Worm (Caenorhabditis elegans) whole organism, L2 larva: ENCODE measurements around the gene ceh-27.

ENCODE experiments used
- ceh-16 ChIP-seq: fragments of 150-350 bp; optimal IDR thresholded peaks from 2 replicates; lab custom pipeline; 2014; ENCODE audit warnings: missing biosample characterization, missing genetic modification characterization
- nhr-12 ChIP-seq: fragments of 150-350 bp; optimal IDR thresholded peaks from 2 replicates; lab custom pipeline; 2014; ENCODE audit warnings: missing biosample characterization, missing genetic modification characterization
- nhr-21 ChIP-seq: fragments of 150-350 bp; optimal IDR thresholded peaks from 2 replicates; lab custom pipeline; 2014; ENCODE audit warnings: missing biosample characterization, missing genetic modification characterization
- unc-55 ChIP-seq: fragments of 150-350 bp; sonication (generic microtip); optimal IDR thresholded peaks from 3 replicates; lab custom pipeline; 2014; ENCODE audit warnings: missing biosample characterization, missing genetic modification reagents, missing genetic modification characterization
- ztf-11 ChIP-seq: sonication (generic microtip); optimal IDR thresholded peaks from 2 replicates; lab custom pipeline; 2017; ENCODE audit warnings: missing biosample characterization, missing genetic modification characterization

DNA sequence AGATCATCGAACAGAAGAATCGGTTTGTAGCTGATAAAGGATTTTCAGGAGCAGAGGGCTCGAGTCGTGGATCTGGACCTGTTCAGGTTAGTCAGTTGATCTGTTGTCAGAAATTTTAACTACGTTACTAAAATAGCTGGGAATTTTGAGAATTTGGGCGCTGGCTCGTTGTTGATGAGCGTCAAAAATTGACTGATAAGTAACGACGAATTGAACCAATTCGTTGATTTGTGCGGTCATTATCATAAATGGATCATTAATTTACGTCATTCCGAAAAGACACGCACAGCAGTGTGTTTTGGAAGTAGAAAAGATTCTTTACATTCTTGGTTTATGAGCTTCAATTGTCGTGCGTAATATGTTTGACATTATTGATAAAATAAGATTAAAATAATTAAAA is 17.1 kb downstream of the ceh-27 start:
- TF ChIP-seq ztf-11 (tag; lab: Kevin White, UChicago) (no peak), unc-55 (GFP tag; lab: Kevin White, UChicago) (no peak), ceh-16 (tag; lab: Kevin White, UChicago) (no peak), nhr-12 (tag; lab: Kevin White, UChicago) (no peak), nhr-21 (tag; lab: Kevin White, UChicago) (no peak)
